Worm (Caenorhabditis elegans) whole organism, L3 larva: Measurements from ENCODE around the gene srx-14.

Experiments used
- aly-2 ChIP-seq: fragments of 150-350 bp; optimal IDR thresholded peaks from 2 replicates; lab custom pipeline; 2014; ENCODE audit warnings: missing biosample characterization, missing genetic modification characterization
- ama-1 ChIP-seq: fragments of 150-350 bp; optimal IDR thresholded peaks from 2 replicates; lab custom pipeline; 2018
- ceh-28 ChIP-seq: fragments of 150-350 bp; optimal IDR thresholded peaks from 2 replicates; lab custom pipeline; 2014; ENCODE audit warnings: missing biosample characterization, missing genetic modification reagents, missing genetic modification characterization
- mdl-1 ChIP-seq: fragments of 150-350 bp; optimal IDR thresholded peaks from 2 replicates; lab custom pipeline; 2014; ENCODE audit warnings: missing biosample characterization, missing genetic modification characterization
- nhr-11 ChIP-seq: fragments of 150-350 bp; optimal IDR thresholded peaks from 2 replicates; lab custom pipeline; 2014; ENCODE audit warnings: missing biosample characterization, missing genetic modification characterization
- nhr-43 ChIP-seq: sonication (generic microtip); optimal IDR thresholded peaks from 2 replicates; lab custom pipeline; 2016; ENCODE audit warnings: mild to moderate bottlenecking, missing genetic modification characterization, missing compliant biosample characterization; ENCODE audit not compliant: poor library complexity, severe bottlenecking
- nhr-76 ChIP-seq: fragments of 150-350 bp; sonication (generic microtip); optimal IDR thresholded peaks from 5 replicates; lab custom pipeline; 2014; ENCODE audit warnings: missing biosample characterization, missing genetic modification characterization
- tbx-2 ChIP-seq: sonication (generic microtip); optimal IDR thresholded peaks from 2 replicates; lab custom pipeline; 2016; ENCODE audit warnings: mild to moderate bottlenecking, missing genetic modification characterization, missing compliant biosample characterization
- unc-39 ChIP-seq: sonication (generic microtip); optimal IDR thresholded peaks from 4 replicates; lab custom pipeline; 2017; ENCODE audit warnings: missing biosample characterization, missing genetic modification characterization
- ztf-11 ChIP-seq: fragments of 150-350 bp; optimal IDR thresholded peaks from 2 replicates; lab custom pipeline; 2014; ENCODE audit warnings: missing biosample characterization, missing genetic modification characterization

ce11 chrIV:1160386-1160785 lies 46.8 kb upstream of the srx-14 start, which contains the start of gene ets-8:
- no peak for TF ChIP-seq nhr-11 (tag; lab: Kevin White, UChicago)
- no peak for TF ChIP-seq unc-39 (tag; lab: Kevin White, UChicago)
- TF ChIP-seq aly-2 (tag; lab: Kevin White, UChicago): no peak
- no peak for TF ChIP-seq ama-1 (lab: Kevin White, UChicago)
- TF ChIP-seq ztf-11 (tag; lab: Kevin White, UChicago): no peak
- TF ChIP-seq nhr-76 (tag; lab: Kevin White, UChicago): no peak
- no peak for TF ChIP-seq nhr-43
- no peak for TF ChIP-seq tbx-2 (tag; lab: Kevin White, UChicago)
- no peak for TF ChIP-seq ceh-28 (tag; lab: Kevin White, UChicago)
- no peak for TF ChIP-seq mdl-1 (tag; lab: Kevin White, UChicago)
